2 worm cellular contexts compared by ENCODE assay signal in the genomic region with DNA sequence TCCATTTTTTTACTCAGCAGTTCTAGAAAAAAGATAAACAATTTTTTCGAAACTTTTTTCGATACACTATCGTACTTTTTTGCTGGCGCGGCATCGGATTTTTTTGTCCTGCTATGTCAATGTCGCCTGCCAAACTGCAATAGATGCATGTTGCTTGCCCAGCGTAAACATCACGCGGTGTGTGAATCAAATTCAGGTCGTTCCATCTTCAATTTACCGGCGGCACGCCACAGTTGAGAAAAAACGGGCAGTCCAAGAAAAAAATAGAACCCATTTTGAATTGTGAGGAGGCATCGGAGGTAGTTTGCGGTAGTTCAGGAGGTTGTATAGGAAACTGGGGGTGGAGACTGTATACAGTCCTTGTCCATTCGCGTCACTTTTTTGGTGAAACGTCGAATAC.
A peak's percentile ranks its signal among the peaks of the same experiment; 100 is the strongest.
TF ChIP-seq lines count a peak whose summit lies in the region.

No protein-coding gene starts in this region.

TF ChIP-seq in whole organism, L1 larva, 84 proteins besides CTCF, POLR2A, EP300 and RAD21 (continued from another document):
- TF ChIP-seq unc-86 (tag; optimal IDR thresholded peaks at IDR 0.05; lab: Kevin White, UChicago) = no peak
- TF ChIP-seq ceh-8 (GFP tag; optimal IDR thresholded peaks at IDR 0.05; lab: Kevin White, UChicago) = no peak
- TF ChIP-seq elt-3 (tag; optimal IDR thresholded peaks at IDR 0.05; lab: Kevin White, UChicago) = peak in 3 of 6 experiments; percentile 14 to 43 (median 18)
- TF ChIP-seq egl-27 (tag; optimal IDR thresholded peaks at IDR 0.05; lab: Kevin White, UChicago) = no peak
- no peak for TF ChIP-seq zip-4 (GFP tag; optimal IDR thresholded peaks at IDR 0.05; lab: Kevin White, UChicago)
- TF ChIP-seq C04F5.9 (tag; optimal IDR thresholded peaks at IDR 0.05; lab: Kevin White, UChicago) = no peak
- TF ChIP-seq ama-1 (optimal IDR thresholded peaks at IDR 0.05; lab: Kevin White, UChicago) = peak; percentile 10
- TF ChIP-seq unc-130 (tag; optimal IDR thresholded peaks at IDR 0.05; lab: Kevin White, UChicago) = peak; percentile 43
- no peak for TF ChIP-seq Y116A8C.19 (tag; optimal IDR thresholded peaks at IDR 0.05; lab: Kevin White, UChicago; ENCODE audit: borderline replicate concordance)
- TF ChIP-seq mef-2 (tag; optimal IDR thresholded peaks at IDR 0.05; lab: Kevin White, UChicago) = no peak
- TF ChIP-seq lin-39 (tag; optimal IDR thresholded peaks at IDR 0.05; lab: Kevin White, UChicago) = no peak
- TF ChIP-seq unc-98 (GFP tag; IDR thresholded peaks at IDR 0.05; lab: Robert Waterston, UW) = no peak
- no peak for TF ChIP-seq grh-1 (GFP tag; IDR thresholded peaks at IDR 0.05; lab: Robert Waterston, UW)
- peak; percentile 2 for TF ChIP-seq blmp-1 (tag; optimal IDR thresholded peaks at IDR 0.05; lab: Kevin White, UChicago)
- TF ChIP-seq lin-35 (GFP tag; optimal IDR thresholded peaks at IDR 0.05; lab: Kevin White, UChicago) = peak in 1 of 2 experiments; percentile 62
- no peak for TF ChIP-seq efl-1 (optimal IDR thresholded peaks at IDR 0.05; lab: Kevin White, UChicago)
- TF ChIP-seq efl-1 (GFP tag; optimal IDR thresholded peaks at IDR 0.05 in 1 of 2; lab: Kevin White, UChicago) = peak in 1 of 2 experiments; percentile 55
- no peak for TF ChIP-seq lin-13 (GFP tag; optimal IDR thresholded peaks at IDR 0.05; lab: Kevin White, UChicago)
- TF ChIP-seq irx-1 (tag; optimal IDR thresholded peaks at IDR 0.05; lab: Kevin White, UChicago) = no peak
- peak; percentile 47 for TF ChIP-seq nhr-20 (tag; optimal IDR thresholded peaks at IDR 0.05; lab: Kevin White, UChicago)
- peak in 1 of 2 experiments; percentile 74 for TF ChIP-seq mdl-1 (tag; optimal IDR thresholded peaks at IDR 0.05; lab: Kevin White, UChicago)
- no peak for TF ChIP-seq egl-13 (tag; optimal IDR thresholded peaks at IDR 0.05; lab: Kevin White, UChicago)
- peak; percentile 85 for TF ChIP-seq lin-14 (GFP tag; optimal IDR thresholded peaks at IDR 0.05; lab: Kevin White, UChicago)
- no peak for TF ChIP-seq lir-3 (tag; optimal IDR thresholded peaks at IDR 0.05; lab: Kevin White, UChicago; ENCODE audit: poor library complexity)
- TF ChIP-seq nhr-19 (GFP tag; conservative IDR thresholded peaks at IDR 0.05; lab: Robert Waterston, UW) = peak; percentile 22; the same call in 1 of the 2 replicates
- no peak for TF ChIP-seq nhr-237 (tag; optimal IDR thresholded peaks at IDR 0.05; lab: Kevin White, UChicago)

TF ChIP-seq in whole organism, L4 larva, 104 proteins besides CTCF, POLR2A, EP300 and RAD21 (continued from another document):
- TF ChIP-seq F49E8.2 (tag; optimal IDR thresholded peaks at IDR 0.05; lab: Kevin White, UChicago; ENCODE audit: borderline replicate concordance) (no peak), zfp-2 (tag; optimal IDR thresholded peaks at IDR 0.05; lab: Kevin White, UChicago) (no peak), mdt-29 (GFP tag; IDR thresholded peaks at IDR 0.05; lab: Robert Waterston, UW) (peak; percentile 16; the same call in 1 of the 2 replicates), lin-39 (tag; optimal IDR thresholded peaks at IDR 0.05; lab: Kevin White, UChicago) (no peak), mdl-1 (tag; optimal IDR thresholded peaks at IDR 0.05; lab: Kevin White, UChicago) (peak in 1 of 2 experiments; percentile 55), ceh-28 (tag; optimal IDR thresholded peaks at IDR 0.05; lab: Kevin White, UChicago) (no peak), dmd-6 (GFP tag; IDR thresholded peaks at IDR 0.05; lab: Robert Waterston, UW) (peak; percentile 55), hlh-30 (tag; optimal IDR thresholded peaks at IDR 0.05; lab: Kevin White, UChicago; ENCODE audit: insufficient read depth) (peak; percentile 78), dve-1 (tag; optimal IDR thresholded peaks at IDR 0.05; lab: Kevin White, UChicago; ENCODE audit: insufficient read depth) (peak; percentile 31), mxl-3 (GFP tag; optimal IDR thresholded peaks at IDR 0.05; lab: Kevin White, UChicago) (peak; percentile 60)
TF ChIP-seq in whole organism, L4 larva: peak in this region for 20.
